Worm (Caenorhabditis elegans): ENCODE measurements around the gene sri-21.

Gene sri-21

DNA sequence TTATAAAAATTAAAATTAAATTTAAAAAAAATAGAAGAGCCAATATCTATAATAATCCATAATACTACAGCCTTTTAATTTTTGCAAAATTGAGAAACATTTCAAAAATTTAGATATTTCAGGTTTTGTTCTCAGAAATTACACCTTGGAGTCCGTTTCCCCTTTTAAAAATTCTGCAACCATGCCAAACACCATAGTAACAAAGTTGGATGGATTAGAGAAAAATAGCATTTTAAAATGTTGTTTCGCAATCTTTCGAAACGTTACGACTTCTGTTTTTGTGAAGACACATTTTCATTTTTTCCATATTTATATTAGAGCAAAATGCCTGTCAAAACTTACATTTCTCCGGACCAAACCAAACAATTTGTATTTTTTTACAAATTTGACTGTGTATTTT, 24.7 kb upstream of the sri-21 start, which contains the start of gene T24A6.7:
Gene T24A6.7 (plus strand): TSS at position 301 of the 400 bp plus-strand sequence.
- TF ChIP-seq nhr-10 (tag; optimal IDR thresholded peaks at IDR 0.05) (no peak), skn-1 (tag; optimal IDR thresholded peaks at IDR 0.05) (no peak), unc-55 (GFP tag; optimal IDR thresholded peaks at IDR 0.05) (no peak), elt-3 (tag; optimal IDR thresholded peaks at IDR 0.05) (no peak), nhr-23 (tag; optimal IDR thresholded peaks at IDR 0.05) (no peak), nhr-25 (tag; optimal IDR thresholded peaks at IDR 0.05) (no peak), fos-1 (tag; optimal IDR thresholded peaks at IDR 0.05) (no peak), mdl-1 (tag; optimal IDR thresholded peaks at IDR 0.05) (no peak), gmeb-1 (tag; optimal IDR thresholded peaks at IDR 0.05) (no peak), nhr-129 (tag; optimal IDR thresholded peaks at IDR 0.05) (no peak), alr-1 (tag; optimal IDR thresholded peaks at IDR 0.05) (no peak), blmp-1 (tag; optimal IDR thresholded peaks at IDR 0.05; ENCODE audit: insufficient read depth) (no peak), nhr-11 (tag; optimal IDR thresholded peaks at IDR 0.05) (no peak), nhr-237 (tag; optimal IDR thresholded peaks at IDR 0.05) (no peak), ztf-4 (tag; optimal IDR thresholded peaks at IDR 0.05) (no peak), ceh-16 (tag; optimal IDR thresholded peaks at IDR 0.05) (no peak)

ce11 chrV:3526882-3527281, 22.8 kb upstream of the sri-21 start, which contains the start of gene str-260:
Gene str-260 (plus strand): TSS chrV:3527182.
- TF ChIP-seq sma-3 (GFP tag; optimal IDR thresholded peaks at IDR 0.05) = no peak
- no peak for TF ChIP-seq ceh-16 (tag; optimal IDR thresholded peaks at IDR 0.05)
- TF ChIP-seq sma-9 (GFP tag; optimal IDR thresholded peaks at IDR 0.05) = no peak
- no peak for TF ChIP-seq sma-9 (tag; optimal IDR thresholded peaks at IDR 0.05)
- no peak for TF ChIP-seq snpc-4 (tag; optimal IDR thresholded peaks at IDR 0.05)
- TF ChIP-seq peb-1 (tag; optimal IDR thresholded peaks at IDR 0.05) = no peak
- TF ChIP-seq unc-55 (GFP tag; optimal IDR thresholded peaks at IDR 0.05) = no peak
- no peak for TF ChIP-seq lin-13 (GFP tag; optimal IDR thresholded peaks at IDR 0.05)
- TF ChIP-seq nhr-237 (tag; optimal IDR thresholded peaks at IDR 0.05) = no peak

DNA sequence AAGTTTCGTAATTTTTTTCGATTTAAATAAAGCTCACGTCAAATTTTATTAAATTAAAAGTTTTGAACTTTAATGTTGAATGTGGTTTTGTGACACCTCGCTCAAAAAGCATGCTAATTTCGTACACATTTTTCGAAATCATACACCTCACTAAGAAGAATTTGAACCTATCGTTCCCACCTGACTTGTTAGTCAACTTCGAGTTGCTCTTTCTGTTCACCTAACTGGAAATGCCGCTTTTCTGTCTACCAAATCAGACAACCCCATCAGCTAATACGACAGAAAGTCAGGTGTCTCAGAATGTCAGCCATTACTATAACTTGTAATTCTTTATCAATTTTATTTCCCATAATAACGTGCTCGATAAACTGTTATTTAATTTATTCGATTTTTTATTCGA, 19.2 kb upstream of the sri-21 start, which contains the start of gene srbc-66:
Gene srbc-66 (plus strand): TSS at position 301 of the 400 bp plus-strand sequence.
- TF ChIP-seq R02D3.7 (tag; optimal IDR thresholded peaks at IDR 0.05) (no peak), egl-27 (tag; optimal IDR thresholded peaks at IDR 0.05) (no peak), nhr-237 (tag; optimal IDR thresholded peaks at IDR 0.05) (no peak), nhr-23 (tag; optimal IDR thresholded peaks at IDR 0.05) (no peak), nhr-11 (tag; optimal IDR thresholded peaks at IDR 0.05) (no peak), sma-9 (GFP tag; optimal IDR thresholded peaks at IDR 0.05) (no peak), sma-9 (tag; optimal IDR thresholded peaks at IDR 0.05) (no peak), sma-3 (GFP tag; optimal IDR thresholded peaks at IDR 0.05) (no peak), aly-2 (tag; optimal IDR thresholded peaks at IDR 0.05) (no peak), elt-1 (tag; optimal IDR thresholded peaks at IDR 0.05) (no peak), nhr-77 (tag; optimal IDR thresholded peaks at IDR 0.05) (no peak), Y55F3AM.14 (GFP tag; optimal IDR thresholded peaks at IDR 0.05) (no peak), nhr-10 (tag; optimal IDR thresholded peaks at IDR 0.05) (no peak), F13H6.1 (tag; optimal IDR thresholded peaks at IDR 0.05) (no peak), skn-1 (tag; optimal IDR thresholded peaks at IDR 0.05) (no peak), crh-2 (tag; optimal IDR thresholded peaks at IDR 0.05) (no peak)

ce11 chrV:3535260-3535659, 14.4 kb upstream of the sri-21 start, which contains the start of gene nhr-221:
Gene nhr-221 (minus strand): TSS chrV:3535360.
- TF ChIP-seq skn-1 (tag; optimal IDR thresholded peaks at IDR 0.05) (no peak), sem-4 (tag; optimal IDR thresholded peaks at IDR 0.05) (no peak), Y55F3AM.14 (GFP tag; optimal IDR thresholded peaks at IDR 0.05) (no peak), nhr-237 (tag; optimal IDR thresholded peaks at IDR 0.05) (no peak), sma-9 (GFP tag; optimal IDR thresholded peaks at IDR 0.05) (no peak), sma-9 (tag; optimal IDR thresholded peaks at IDR 0.05) (no peak), fos-1 (tag; optimal IDR thresholded peaks at IDR 0.05) (no peak), nhr-77 (tag; optimal IDR thresholded peaks at IDR 0.05) (no peak), dmd-4 (tag; optimal IDR thresholded peaks at IDR 0.05) (no peak), lin-13 (GFP tag; optimal IDR thresholded peaks at IDR 0.05) (no peak), mab-5 (tag; optimal IDR thresholded peaks at IDR 0.05) (no peak), elt-3 (tag; optimal IDR thresholded peaks at IDR 0.05) (no peak), alr-1 (tag; optimal IDR thresholded peaks at IDR 0.05) (no peak), ceh-16 (tag; optimal IDR thresholded peaks at IDR 0.05) (no peak), sma-3 (GFP tag; optimal IDR thresholded peaks at IDR 0.05) (no peak), elt-1 (tag; optimal IDR thresholded peaks at IDR 0.05) (no peak), unc-39 (tag; optimal IDR thresholded peaks at IDR 0.05) (no peak), gmeb-1 (tag; optimal IDR thresholded peaks at IDR 0.05) (no peak), crh-2 (tag; optimal IDR thresholded peaks at IDR 0.05) (no peak), zag-1 (tag; optimal IDR thresholded peaks at IDR 0.05) (no peak)
